Fruit fly (Drosophila melanogaster) whole organism, embryonic: ENCODE measurements around the gene CG2059.

Experiments
- Aef1 ChIP-seq: fragments of 200-800 bp; sonication (Bioruptor generic); IDR thresholded peaks from 3 replicates; pipeline ENCODE4 v1.3.6; 2022; ENCODE audit warnings: missing biosample characterization, missing genetic modification characterization
- CG10366 ChIP-seq: fragments of 200-800 bp; sonication (Bioruptor generic); IDR thresholded peaks from 2 replicates; pipeline ENCODE4 v1.3.6; 2022; ENCODE audit warnings: missing biosample characterization, missing genetic modification characterization
- CG10654 ChIP-seq: fragments of 200-800 bp; sonication (Bioruptor generic); optimal IDR thresholded peaks from 2 replicates; lab custom pipeline; 2016; ENCODE audit warnings: missing biosample characterization, missing genetic modification characterization
- CG12744 ChIP-seq: fragments of 200-800 bp; sonication (Bioruptor generic); optimal IDR thresholded peaks from 2 replicates; lab custom pipeline; 2016; ENCODE audit warnings: missing biosample characterization, missing genetic modification characterization
- CG12942 ChIP-seq: fragments of 200-800 bp; sonication (Bioruptor generic); optimal IDR thresholded peaks from 3 replicates; lab custom pipeline; 2016; ENCODE audit warnings: missing biosample characterization, missing genetic modification characterization
- CG15011 ChIP-seq: fragments of 200-800 bp; sonication (Bioruptor generic); optimal IDR thresholded peaks from 3 replicates; lab custom pipeline; 2018; ENCODE audit warnings: missing biosample characterization, mild to moderate bottlenecking, missing genetic modification characterization
- CG1529 ChIP-seq: fragments of 200-800 bp; sonication (Bioruptor generic); optimal IDR thresholded peaks from 3 replicates; lab custom pipeline; 2018; ENCODE audit warnings: missing biosample characterization, missing genetic modification characterization
- CG1603 ChIP-seq: fragments of 200-800 bp; sonication (Bioruptor generic); optimal IDR thresholded peaks from 2 replicates; lab custom pipeline; 2019; ENCODE audit warnings: missing biosample characterization, mild to moderate bottlenecking, missing genetic modification characterization, moderate library complexity
- CG17359 ChIP-seq: fragments of 200-800 bp; sonication (Bioruptor generic); optimal IDR thresholded peaks from 3 replicates; lab custom pipeline; 2018; ENCODE audit warnings: missing biosample characterization, mild to moderate bottlenecking, missing genetic modification characterization, moderate library complexity
- CG17361 ChIP-seq: fragments of 200-800 bp; sonication (Bioruptor generic); IDR thresholded peaks from 3 replicates; pipeline ENCODE4 v1.3.6; 2022; ENCODE audit warnings: missing biosample characterization, missing genetic modification characterization
- CG30431 ChIP-seq: fragments of 200-800 bp; sonication (Bioruptor generic); optimal IDR thresholded peaks from 2 replicates; lab custom pipeline; 2017; ENCODE audit warnings: missing biosample characterization, missing genetic modification characterization
- CG31388 ChIP-seq: fragments of 200-800 bp; sonication (Bioruptor generic); optimal IDR thresholded peaks from 2 replicates; lab custom pipeline; 2016; ENCODE audit warnings: missing biosample characterization, missing genetic modification characterization
- CG3726 ChIP-seq: fragments of 200-800 bp; sonication (Bioruptor generic); IDR thresholded peaks from 3 replicates; pipeline ENCODE4, ENCODE4 v1.3.6; 2022; ENCODE audit warnings: missing biosample characterization, missing genetic modification characterization
- CG43689 ChIP-seq: fragments of 200-800 bp; sonication (Bioruptor generic); IDR thresholded peaks from 2 replicates; pipeline ENCODE4 v1.3.6; 2022; ENCODE audit warnings: missing biosample characterization, missing genetic modification characterization
- CG4404 ChIP-seq: fragments of 200-800 bp; sonication (Bioruptor generic); IDR thresholded peaks from 2 replicates; pipeline ENCODE4 v1.3.6; 2022; ENCODE audit warnings: missing biosample characterization, missing genetic modification characterization
- CG6683 ChIP-seq: fragments of 200-800 bp; sonication (Bioruptor generic); optimal IDR thresholded peaks from 2 replicates; lab custom pipeline; 2017; ENCODE audit warnings: missing biosample characterization, mild to moderate bottlenecking, missing genetic modification characterization, missing genetic modification reagents
- CG7556 ChIP-seq: fragments of 200-800 bp; sonication (Bioruptor generic); optimal IDR thresholded peaks from 2 replicates; lab custom pipeline; 2017; ENCODE audit warnings: missing biosample characterization, mild to moderate bottlenecking, missing genetic modification characterization
- CG8290 ChIP-seq, 3 experiments: fragments of 200-800 bp; sonication (Bioruptor generic); optimal IDR thresholded peaks; 2 replicates each; lab custom pipeline; 2016 to 2019; ENCODE audit warnings: missing biosample characterization in 3 of 3, missing genetic modification characterization in 3 of 3, mild to moderate bottlenecking in 2 of 3, moderate library complexity in 1 of 3
- CG8388 ChIP-seq: fragments of 200-800 bp; sonication (Bioruptor generic); optimal IDR thresholded peaks from 2 replicates; lab custom pipeline; 2019; ENCODE audit warnings: missing biosample characterization, mild to moderate bottlenecking, missing genetic modification characterization, moderate library complexity
- CG8478 ChIP-seq: fragments of >200 bp; optimal IDR thresholded peaks from 2 replicates; lab custom pipeline; 2018
- CG8765 ChIP-seq: fragments of 200-800 bp; sonication (Bioruptor generic); IDR thresholded peaks from 2 replicates; pipeline ENCODE4 v1.3.6; 2022; ENCODE audit warnings: missing biosample characterization, missing genetic modification characterization
- CHES-1-like ChIP-seq: fragments of 200-800 bp; sonication (Bioruptor generic); optimal IDR thresholded peaks from 2 replicates; lab custom pipeline; 2016; ENCODE audit warnings: missing biosample characterization, missing genetic modification characterization
- D19B ChIP-seq: fragments of 200-800 bp; sonication (Bioruptor generic); optimal IDR thresholded peaks from 2 replicates; lab custom pipeline; 2017; ENCODE audit warnings: missing biosample characterization, mild to moderate bottlenecking, missing genetic modification characterization
- Dbx ChIP-seq: fragments of 200-800 bp; sonication (Bioruptor generic); IDR thresholded peaks from 3 replicates; pipeline ENCODE4 v1.3.6; 2022; ENCODE audit warnings: missing biosample characterization, missing genetic modification characterization
- Dek ChIP-seq: fragments of 200-800 bp; sonication (Bioruptor generic); optimal IDR thresholded peaks from 3 replicates; lab custom pipeline; 2019; ENCODE audit warnings: missing biosample characterization, mild to moderate bottlenecking, missing genetic modification characterization, moderate library complexity
- Gug ChIP-seq: fragments of 200-800 bp; sonication (Bioruptor generic); IDR thresholded peaks from 4 replicates; pipeline ENCODE4 v1.3.6; 2022; ENCODE audit warnings: missing biosample characterization, missing genetic modification characterization
- Hey ChIP-seq: fragments of 200-800 bp; sonication (Bioruptor generic); optimal IDR thresholded peaks from 3 replicates; lab custom pipeline; 2018; ENCODE audit warnings: missing biosample characterization, mild to moderate bottlenecking, missing genetic modification characterization
- Hmx ChIP-seq: fragments of 200-800 bp; sonication (Bioruptor generic); optimal IDR thresholded peaks from 2 replicates; lab custom pipeline; 2016; ENCODE audit warnings: missing biosample characterization, missing genetic modification characterization
- Lhr ChIP-seq: fragments of 200-800 bp; sonication (Bioruptor generic); optimal IDR thresholded peaks from 3 replicates; lab custom pipeline; 2017; ENCODE audit warnings: mild to moderate bottlenecking, missing biosample characterization, missing genetic modification reagents, missing genetic modification characterization
- MESR4 ChIP-seq: fragments of 200-800 bp; sonication (Bioruptor generic); optimal IDR thresholded peaks from 2 replicates; lab custom pipeline; 2018; ENCODE audit warnings: missing biosample characterization, mild to moderate bottlenecking, missing genetic modification characterization, moderate library complexity
- PHDP ChIP-seq: fragments of 200-800 bp; sonication (Bioruptor generic); optimal IDR thresholded peaks from 3 replicates; lab custom pipeline; 2018; ENCODE audit warnings: missing biosample characterization, mild to moderate bottlenecking, missing genetic modification characterization, moderate library complexity
- Sry-β ChIP-seq: fragments of 200-800 bp; sonication (Bioruptor generic); optimal IDR thresholded peaks from 2 replicates; lab custom pipeline; 2018; ENCODE audit warnings: missing biosample characterization, mild to moderate bottlenecking, missing genetic modification characterization, moderate library complexity
- ato ChIP-seq: fragments of 200-800 bp; sonication (Bioruptor generic); IDR thresholded peaks from 2 replicates; pipeline ENCODE4 v1.3.6; 2022; ENCODE audit warnings: missing biosample characterization, missing genetic modification characterization; ENCODE audit not compliant: partially characterized antibody
- bcd ChIP-seq: fragments of 200-800 bp; sonication (Bioruptor generic); optimal IDR thresholded peaks from 2 replicates; lab custom pipeline; 2017; ENCODE audit warnings: missing biosample characterization, mild to moderate bottlenecking, missing genetic modification characterization
- bsh ChIP-seq, 2 experiments: fragments of 200-800 bp; sonication (Bioruptor generic); optimal IDR thresholded peaks; 2 replicates each; lab custom pipeline; 2017 to 2018; ENCODE audit warnings: mild to moderate bottlenecking in 2 of 2, missing biosample characterization in 2 of 2, missing genetic modification characterization in 2 of 2, moderate library complexity in 1 of 2
- caup ChIP-seq: fragments of 200-800 bp; sonication (Bioruptor generic); optimal IDR thresholded peaks from 3 replicates; lab custom pipeline; 2017; ENCODE audit warnings: missing biosample characterization, mild to moderate bottlenecking, missing genetic modification characterization, moderate library complexity; ENCODE audit not compliant: severe bottlenecking
- fd3F ChIP-seq: fragments of 200-800 bp; sonication (Bioruptor generic); optimal IDR thresholded peaks from 2 replicates; lab custom pipeline; 2018; ENCODE audit warnings: missing biosample characterization, mild to moderate bottlenecking, missing genetic modification characterization, moderate library complexity
- gem ChIP-seq: fragments of 200-800 bp; sonication (Bioruptor generic); optimal IDR thresholded peaks from 2 replicates; lab custom pipeline; 2019; ENCODE audit warnings: missing biosample characterization, mild to moderate bottlenecking, missing genetic modification characterization, moderate library complexity
- lbe ChIP-seq: fragments of 200-800 bp; sonication (Bioruptor generic); optimal IDR thresholded peaks from 2 replicates; lab custom pipeline; 2016; ENCODE audit warnings: missing biosample characterization, mild to moderate bottlenecking, missing genetic modification characterization
- mam ChIP-seq: fragments of 200-800 bp; sonication (Bioruptor generic); optimal IDR thresholded peaks from 3 replicates; lab custom pipeline; 2016; ENCODE audit warnings: missing biosample characterization, missing genetic modification characterization
- mirr ChIP-seq: fragments of 200-800 bp; sonication (Bioruptor generic); optimal IDR thresholded peaks from 3 replicates; lab custom pipeline; 2018; ENCODE audit warnings: missing biosample characterization, mild to moderate bottlenecking, missing genetic modification characterization
- pum ChIP-seq: fragments of 200-800 bp; sonication (Bioruptor generic); optimal IDR thresholded peaks from 2 replicates; lab custom pipeline; 2016; ENCODE audit warnings: missing biosample characterization, missing genetic modification characterization
- row ChIP-seq: fragments of 200-800 bp; sonication (Bioruptor generic); IDR thresholded peaks from 3 replicates; pipeline ENCODE4 v1.3.6; 2022; ENCODE audit warnings: missing biosample characterization, missing genetic modification characterization
- sc ChIP-seq, 3 experiments: fragments of >200 bp in 2 of 3; fragments of 200-800 bp in 1 of 3; sonication (Bioruptor generic) in 1 of 3; optimal IDR thresholded peaks; 2 replicates in 2 of 3; 3 replicates in 1 of 3; lab custom pipeline; 2017; ENCODE audit warnings: mild to moderate bottlenecking in 1 of 3, missing biosample characterization in 1 of 3, missing genetic modification characterization in 1 of 3, missing genetic modification reagents in 1 of 3
- tx ChIP-seq: fragments of 200-800 bp; sonication (Bioruptor generic); optimal IDR thresholded peaks from 2 replicates; lab custom pipeline; 2016; ENCODE audit warnings: missing biosample characterization, missing genetic modification characterization
- vfl ChIP-seq: fragments of 200-800 bp; sonication (Bioruptor generic); optimal IDR thresholded peaks from 2 replicates; lab custom pipeline; 2016; ENCODE audit warnings: missing biosample characterization, missing genetic modification characterization

Gene CG2059

DNA sequence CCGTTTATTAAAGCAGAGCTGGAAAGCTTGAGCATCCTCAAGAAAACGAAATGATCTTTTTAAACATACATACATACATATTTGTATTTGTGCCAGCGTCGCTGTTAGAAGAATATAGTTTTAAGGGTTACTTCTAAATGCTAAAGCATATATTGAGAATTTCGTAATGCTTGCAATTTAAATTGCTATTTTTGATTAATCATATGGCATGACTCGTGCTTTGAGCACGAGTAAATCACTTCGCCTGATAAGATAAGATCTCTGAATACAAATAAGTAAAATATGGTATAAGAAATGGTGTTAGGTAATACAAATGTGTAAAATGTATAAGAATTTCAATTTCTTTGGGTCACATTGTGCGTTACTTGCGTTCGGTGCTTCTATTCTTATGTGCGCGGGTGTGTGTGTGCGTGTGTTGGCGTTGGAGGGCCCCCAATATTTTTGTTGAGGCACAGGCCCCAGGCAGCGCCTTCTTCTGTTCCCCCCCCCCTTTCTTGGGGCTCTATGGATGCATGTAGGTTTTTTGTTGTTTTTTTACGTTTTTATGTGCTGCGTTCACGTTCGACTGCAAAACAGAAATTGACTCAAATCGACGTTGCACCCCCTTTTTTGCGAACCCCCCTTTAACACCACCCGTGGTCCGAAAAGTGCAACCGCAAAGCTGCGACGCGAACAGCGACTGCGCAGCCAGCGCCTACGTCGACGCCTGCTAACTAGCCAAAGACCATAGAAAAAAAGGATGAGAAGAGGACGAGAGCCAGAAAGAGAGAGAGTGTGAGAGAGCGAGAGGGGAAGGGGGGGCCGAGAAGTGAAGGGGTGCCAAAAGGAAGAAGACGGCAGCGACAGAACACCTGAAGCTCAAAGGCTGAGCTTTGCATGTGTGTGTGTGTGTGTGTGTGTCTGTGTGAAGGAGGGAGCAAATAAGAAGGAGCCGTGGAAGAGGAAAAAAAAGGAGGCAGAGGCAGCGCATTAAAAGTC lies 15.5 kb downstream of the CG2059 start (continued):
- TF ChIP-seq CG31388 (GFP tag; lab: Kevin White, UChicago) (no peak), CG3726 (GFP tag; lab: Robert Waterston, UW) (0 out of 3 replicates have a peak, but pooled peaks have one; percentile 49), CG7556 (peak; percentile 87), CG10366 (GFP tag; lab: Robert Waterston, UW) (peak; percentile 35), fd3F (GFP tag; lab: Kevin White, UChicago) (peak; percentile 4), Dek (tag; lab: Kevin White, UChicago) (no peak), Hmx (GFP tag; lab: Kevin White, UChicago) (no peak)

DNA sequence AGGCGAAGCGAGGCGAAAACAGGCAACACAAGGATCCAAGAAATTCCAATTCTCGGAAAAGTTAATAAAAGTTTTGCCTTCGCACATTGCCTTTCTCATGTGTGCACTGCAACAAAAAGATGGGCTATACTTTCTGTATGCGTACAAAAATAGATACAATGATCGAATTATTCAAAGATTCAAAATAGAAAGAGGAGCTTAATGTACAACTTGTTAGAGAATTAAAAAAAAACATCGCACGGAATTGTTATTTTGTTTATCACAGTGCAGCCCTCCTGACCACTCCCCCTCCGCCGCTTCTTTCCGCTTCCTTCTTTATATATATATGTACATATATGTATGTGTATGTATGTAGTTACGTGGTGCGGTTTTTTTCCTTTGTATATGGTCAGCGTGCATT lies 16.2 kb downstream of the CG2059 start:
- TF ChIP-seq CG1529 (no peak), D19B (GFP tag; lab: Kevin White, UChicago) (no peak), CG8478 (lab: Kevin White, UChicago) (no peak), CG8765 (GFP tag; lab: Robert Waterston, UW) (no peak), CG30431 (no peak), row (GFP tag; lab: Robert Waterston, UW) (peak; percentile 55), mirr (GFP tag; lab: Kevin White, UChicago) (no peak), CG10654 (GFP tag; lab: Kevin White, UChicago) (no peak), bsh (GFP tag; optimal IDR thresholded peaks at IDR 0.05; lab: Kevin White, UChicago) (peak; percentile 70 to 84), ato (GFP tag; lab: Robert Waterston, UW) (no peak), Dbx (GFP tag; lab: Robert Waterston, UW) (no peak), CG17361 (GFP tag; lab: Robert Waterston, UW) (0 out of 3 replicates have a peak, but pooled peaks have one; percentile 22), Aef1 (GFP tag; lab: Robert Waterston, UW) (0 out of 3 replicates have a peak, but pooled peaks have one; percentile 15), gem (tag; lab: Kevin White, UChicago) (peak; percentile 64), pum (GFP tag; lab: Kevin White, UChicago) (peak; percentile 24), CG1603 (tag; lab: Kevin White, UChicago) (peak; percentile 35), CG43689 (no peak), vfl (GFP tag; lab: Kevin White, UChicago) (no peak), CG17359 (tag; lab: Kevin White, UChicago) (peak; percentile 37), MESR4 (no peak), CG15011 (no peak), lbe (peak; percentile 89), bcd (GFP tag; lab: Kevin White, UChicago) (no peak), CG12744 (GFP tag; lab: Kevin White, UChicago) (no peak), Sry-β (GFP tag; lab: Kevin White, UChicago) (no peak), CG8388 (GFP tag; lab: Kevin White, UChicago) (peak; percentile 51), CG12942 (GFP tag; lab: Kevin White, UChicago) (no peak), Lhr (no peak), sc (optimal IDR thresholded peaks at IDR 0.05; lab: Kevin White, UChicago) (no peak), sc (GFP tag; optimal IDR thresholded peaks at IDR 0.05; lab: Kevin White, UChicago) (no peak), Hey (tag; lab: Kevin White, UChicago) (no peak), tx (GFP tag; lab: Kevin White, UChicago) (no peak), CG8290 (GFP tag; optimal IDR thresholded peaks at IDR 0.05; lab: Kevin White, UChicago) (no peak), CG8290 (tag; optimal IDR thresholded peaks at IDR 0.05; lab: Kevin White, UChicago) (no peak), CHES-1-like (no peak), PHDP (tag; lab: Kevin White, UChicago) (peak; percentile 1), caup (GFP tag; lab: Kevin White, UChicago) (no peak), CG6683 (no peak), mam (GFP tag; lab: Kevin White, UChicago) (no peak), CG4404 (peak; percentile 29; the same call in 1 of the 2 replicates), Gug (peak; percentile 17; the same call in 1 of the 4 replicates)
